Worm (Caenorhabditis elegans): ENCODE results near the gene F54F7.14.

The F54F7.14 gene

DNA sequence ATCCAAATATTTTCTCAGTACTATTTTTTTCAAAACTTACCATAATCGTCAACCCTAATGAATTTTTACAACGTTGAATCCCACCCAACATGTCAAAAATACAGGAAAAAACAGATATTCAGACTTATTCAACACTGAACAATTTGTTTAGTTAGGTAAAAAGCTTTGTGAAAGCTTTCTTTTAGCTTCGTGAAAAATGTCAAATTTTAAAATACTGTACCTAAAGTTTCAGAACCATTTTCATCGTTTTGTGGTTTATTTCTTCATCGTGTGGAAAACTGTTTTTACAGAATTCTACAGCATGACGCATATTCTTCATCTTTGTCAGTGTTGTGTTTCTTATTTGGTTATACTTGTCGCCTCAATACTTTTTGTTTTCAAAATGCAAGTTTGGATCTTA, at the start of gene F54F7.14:
Gene F54F7.14, plus strand, starts transcription at position 301 of the 400 bp plus-strand sequence.
- no peak for TF ChIP-seq dve-1 (tag; optimal IDR thresholded peaks at IDR 0.05)

DNA sequence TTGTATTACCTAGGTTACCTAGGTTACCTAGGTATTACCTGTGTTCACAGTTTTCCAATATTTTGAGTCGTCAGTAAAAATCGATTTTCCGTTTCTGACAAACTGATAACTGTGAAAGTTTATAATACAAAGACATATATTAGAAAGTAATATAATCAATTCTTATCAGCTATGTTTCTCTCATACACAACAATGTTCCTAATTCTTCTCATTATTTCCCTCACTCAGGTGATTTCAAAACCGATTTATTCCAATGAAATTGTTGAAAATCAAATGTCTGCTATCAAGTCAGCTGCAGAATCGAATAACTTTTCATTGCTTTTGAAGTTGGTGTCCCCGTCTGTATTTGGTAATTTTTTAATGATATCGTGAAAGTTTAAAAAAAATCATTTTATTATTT, 46.6 kb upstream of the F54F7.14 start, which contains the start of gene C34E11.4:
Gene C34E11.4, plus strand, starts transcription at position 154 of the 400 bp plus-strand sequence.
- no peak for TF ChIP-seq odd-2 (tag; optimal IDR thresholded peaks at IDR 0.05)
- TF ChIP-seq ceh-19 (GFP tag; optimal IDR thresholded peaks at IDR 0.05) = no peak
- no peak for TF ChIP-seq K02D7.2 (tag; optimal IDR thresholded peaks at IDR 0.05)
- no peak for TF ChIP-seq sox-2 (GFP tag; IDR thresholded peaks at IDR 0.05)
- TF ChIP-seq ceh-24 (tag; optimal IDR thresholded peaks at IDR 0.05) = no peak
- no peak for TF ChIP-seq hlh-13 (GFP tag; optimal IDR thresholded peaks at IDR 0.05)

DNA sequence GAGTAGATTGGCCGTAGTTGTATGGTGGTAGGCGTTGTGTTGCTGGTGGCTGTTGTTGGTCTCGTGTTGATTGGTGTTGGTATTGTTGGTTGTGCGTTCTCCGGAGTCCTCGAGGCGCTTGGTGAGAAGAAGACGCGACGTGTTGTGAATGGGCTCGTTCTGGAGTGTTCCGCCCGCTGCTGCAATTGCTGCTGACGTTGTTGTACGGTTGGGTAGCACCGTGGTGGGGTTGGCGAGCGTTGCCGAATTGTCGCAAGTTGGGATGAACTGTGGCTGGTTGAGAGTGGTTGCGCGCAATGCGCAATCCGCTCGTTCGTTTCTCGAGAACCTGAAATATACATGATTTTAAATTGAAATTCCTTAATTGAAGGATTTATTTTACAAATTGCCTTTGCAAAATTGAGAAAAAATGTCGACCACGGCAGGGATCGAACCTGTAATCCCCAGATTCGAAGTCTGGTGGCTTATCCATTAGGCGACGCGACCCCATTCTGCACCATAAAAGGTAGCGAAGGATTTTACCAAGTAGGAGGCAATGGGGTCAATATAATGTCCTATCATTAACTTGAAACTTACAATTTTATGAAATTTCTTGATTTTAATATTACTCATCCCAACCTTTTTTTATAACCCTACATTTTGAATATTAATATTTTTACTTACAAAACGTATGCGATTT, 44.4 kb upstream of the F54F7.14 start:
- TF ChIP-seq ceh-34 (tag; optimal IDR thresholded peaks at IDR 0.05) (no peak), unc-3 (GFP tag; conservative IDR thresholded peaks at IDR 0.05) (no peak), unc-3 (tag; optimal IDR thresholded peaks at IDR 0.05) (no peak), ceh-30 (tag; optimal IDR thresholded peaks at IDR 0.05) (no peak)

DNA sequence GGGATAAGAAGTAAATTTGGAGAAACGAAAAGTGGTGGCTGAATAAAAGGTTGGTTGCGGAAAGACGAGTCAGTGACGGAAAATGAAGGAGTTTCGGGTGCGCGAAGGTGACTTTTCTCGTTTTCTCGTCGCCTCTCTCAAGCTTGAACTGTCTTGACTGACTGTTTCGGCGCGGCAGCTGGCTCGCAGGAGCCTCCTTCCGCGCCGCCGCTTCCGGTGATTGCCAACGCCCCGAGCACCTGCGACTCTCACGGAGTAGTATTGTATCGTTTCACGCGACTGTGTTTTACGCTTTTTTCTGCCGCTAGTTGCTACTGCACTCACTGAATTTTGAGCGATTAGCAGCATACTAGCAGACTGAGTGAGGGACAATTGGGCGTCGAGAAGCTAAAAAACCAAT, 36.0 kb upstream of the F54F7.14 start, which contains the start of gene C34E11.2:
Gene C34E11.2, minus strand, starts transcription at position 84 of the 400 bp plus-strand sequence.
- TF ChIP-seq unc-55 (GFP tag; optimal IDR thresholded peaks at IDR 0.05) (no peak), ceh-34 (tag; optimal IDR thresholded peaks at IDR 0.05) (peak; percentile 7)

DNA sequence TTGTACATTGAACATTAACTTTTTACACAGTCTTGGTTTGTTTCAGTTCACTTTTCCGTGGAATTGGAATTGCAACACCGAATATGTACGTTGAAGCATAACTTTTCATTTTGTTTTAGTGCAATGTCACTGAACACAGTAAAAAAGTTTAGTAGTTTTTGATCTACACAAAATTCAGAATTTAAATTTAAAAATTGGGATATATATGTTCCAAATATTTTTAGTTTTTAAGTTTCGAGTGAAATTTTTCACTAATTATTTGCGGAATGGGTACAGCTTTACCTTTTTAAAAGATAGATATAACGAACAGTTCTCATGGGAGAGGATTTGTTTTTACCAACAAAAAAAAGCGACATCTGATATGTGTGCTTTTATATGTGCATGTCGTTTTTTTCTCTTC, 33.8 kb upstream of the F54F7.14 start:
- TF ChIP-seq mec-3 (tag; optimal IDR thresholded peaks at IDR 0.05; ENCODE audit: borderline replicate concordance) (no peak), pag-3 (tag; optimal IDR thresholded peaks at IDR 0.05; ENCODE audit: borderline replicate concordance) (no peak), hlh-15 (tag; optimal IDR thresholded peaks at IDR 0.05) (no peak), ceh-31 (tag; optimal IDR thresholded peaks at IDR 0.05) (no peak), K09A11.1 (tag; optimal IDR thresholded peaks at IDR 0.05; ENCODE audit: insufficient read depth) (no peak), tbx-7 (tag; optimal IDR thresholded peaks at IDR 0.05) (no peak), ceh-48 (tag; optimal IDR thresholded peaks at IDR 0.05) (no peak)

DNA sequence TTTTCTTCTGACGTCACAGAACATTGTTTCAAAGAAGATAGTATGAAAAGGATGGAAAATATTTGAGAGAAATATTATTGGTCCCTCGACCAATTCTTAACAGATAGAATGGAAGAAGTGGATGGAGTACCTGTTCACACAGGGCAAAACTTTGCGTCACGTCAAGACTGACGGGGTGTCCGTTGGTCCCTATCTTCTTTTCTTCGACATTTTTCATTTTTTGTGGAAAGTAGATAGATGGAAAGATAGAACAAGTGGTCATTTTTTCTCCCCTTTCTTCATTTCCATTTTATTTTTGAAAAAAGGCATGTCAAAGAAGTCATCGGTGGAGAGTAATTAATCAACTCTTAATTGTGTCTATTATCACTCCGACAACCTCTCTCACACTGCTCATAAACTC, 32.0 kb upstream of the F54F7.14 start:
- no peak for TF ChIP-seq odd-2 (tag; optimal IDR thresholded peaks at IDR 0.05)
- no peak for TF ChIP-seq che-1 (tag; optimal IDR thresholded peaks at IDR 0.05)
- TF ChIP-seq sox-2 (GFP tag; IDR thresholded peaks at IDR 0.05) = no peak
- peak; percentile 5 for TF ChIP-seq unc-55 (GFP tag; optimal IDR thresholded peaks at IDR 0.05)

DNA sequence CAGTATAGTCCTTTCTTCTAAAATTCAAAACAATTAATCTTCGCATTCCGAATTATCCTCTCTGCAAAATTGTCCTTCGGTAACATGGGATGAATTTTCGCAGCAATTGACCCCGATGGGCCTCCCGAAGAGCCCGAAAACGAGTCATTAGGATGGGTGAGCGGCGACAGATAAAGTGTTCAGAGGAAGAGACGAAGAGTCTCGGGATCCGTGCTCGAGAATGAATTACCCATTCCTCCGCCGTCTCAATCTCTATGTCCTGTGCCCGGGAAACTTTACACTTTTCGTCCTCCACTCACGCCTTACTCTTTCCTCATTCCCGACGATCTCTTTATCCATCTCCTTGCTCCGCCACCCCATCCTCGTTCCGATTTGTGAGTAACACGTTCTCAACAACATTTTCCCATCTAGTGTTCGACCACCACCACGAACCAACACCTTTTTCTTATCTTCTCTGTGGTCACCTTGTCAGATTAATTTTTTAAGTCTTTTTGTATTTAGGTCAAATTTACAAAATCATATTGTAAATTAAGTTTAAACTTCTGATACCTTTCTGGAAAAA, 29.4 kb upstream of the F54F7.14 start:
- TF ChIP-seq ref-2 (tag; optimal IDR thresholded peaks at IDR 0.05) (no peak), sox-4 (tag; optimal IDR thresholded peaks at IDR 0.05) (no peak), ceh-2 (tag; optimal IDR thresholded peaks at IDR 0.05) (no peak), pat-9 (tag; optimal IDR thresholded peaks at IDR 0.05) (peak; percentile 28), F13H6.1 (tag; optimal IDR thresholded peaks at IDR 0.05) (no peak), unc-86 (tag; optimal IDR thresholded peaks at IDR 0.05) (no peak), rnt-1 (tag; optimal IDR thresholded peaks at IDR 0.05) (peak; percentile 1), ceh-30 (tag; optimal IDR thresholded peaks at IDR 0.05) (no peak), unc-55 (GFP tag; optimal IDR thresholded peaks at IDR 0.05) (no peak), C08G9.2 (tag; optimal IDR thresholded peaks at IDR 0.05) (no peak), lin-11 (tag; optimal IDR thresholded peaks at IDR 0.05) (no peak), pha-2 (tag; optimal IDR thresholded peaks at IDR 0.05) (no peak), pqm-1 (tag; optimal IDR thresholded peaks at IDR 0.05) (no peak), ceh-34 (tag; optimal IDR thresholded peaks at IDR 0.05) (peak; percentile 16), hlh-30 (tag; optimal IDR thresholded peaks at IDR 0.05; ENCODE audit: insufficient read depth) (no peak), mec-3 (tag; optimal IDR thresholded peaks at IDR 0.05; ENCODE audit: borderline replicate concordance) (no peak), sox-2 (GFP tag; IDR thresholded peaks at IDR 0.05) (no peak), ceh-6 (GFP tag; optimal IDR thresholded peaks at IDR 0.05) (no peak)
